Fruit fly (Drosophila melanogaster): ENCODE measurements around the gene Pgant7.

Gene Pgant7

DNA sequence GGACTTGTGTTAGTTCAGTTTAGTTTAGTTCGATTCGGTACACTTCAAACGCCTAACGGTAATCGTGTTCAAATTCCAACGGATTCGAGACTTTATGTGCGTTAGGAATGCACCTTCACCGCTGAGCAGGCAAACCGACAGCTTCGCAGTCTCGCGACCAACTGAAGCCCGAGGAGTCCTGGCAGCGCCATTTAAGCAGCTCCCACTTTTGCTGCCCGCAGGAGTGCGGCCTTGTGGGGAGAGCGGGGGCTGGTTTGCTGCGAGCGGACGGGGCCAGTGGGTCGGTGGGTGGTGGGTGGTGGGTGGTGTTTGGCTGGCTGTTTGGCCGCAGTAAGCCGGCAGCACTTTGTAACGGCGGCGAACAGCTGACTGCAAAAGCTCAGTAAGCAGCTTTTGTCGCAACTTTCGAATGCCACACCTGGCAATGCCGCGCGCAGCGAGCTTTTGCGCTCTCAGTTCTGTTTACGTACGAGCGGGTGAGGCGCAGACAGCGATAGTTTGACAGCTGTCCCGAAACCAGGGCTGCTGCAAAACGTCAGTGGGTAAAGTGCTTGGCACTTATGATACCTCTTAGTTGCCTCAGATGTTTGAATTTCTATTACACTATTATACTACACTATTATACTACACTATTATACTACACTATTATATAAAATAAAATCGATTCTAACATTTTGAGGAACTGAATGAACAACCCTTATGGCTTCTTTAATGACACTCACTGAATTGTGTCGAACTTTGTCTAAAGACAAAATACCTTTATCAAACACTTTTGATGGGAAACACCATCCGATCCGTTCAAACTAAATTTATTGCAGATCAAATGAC is 20.3 kb downstream of the Pgant7 start, which contains the start of gene CG32547 (continued):
- TF ChIP-seq CG3032 (tag; optimal IDR thresholded peaks at IDR 0.05) (no peak), CG6808 (GFP tag; optimal IDR thresholded peaks at IDR 0.05) (peak; percentile 12), OdsH (GFP tag; optimal IDR thresholded peaks at IDR 0.05) (no peak), CG11902 (GFP tag; optimal IDR thresholded peaks at IDR 0.05) (no peak), Met (GFP tag; optimal IDR thresholded peaks at IDR 0.05) (peak; percentile 43), Hr4 (GFP tag; optimal IDR thresholded peaks at IDR 0.05) (peak; percentile 33), topi (GFP tag; optimal IDR thresholded peaks at IDR 0.05) (no peak)

DNA sequence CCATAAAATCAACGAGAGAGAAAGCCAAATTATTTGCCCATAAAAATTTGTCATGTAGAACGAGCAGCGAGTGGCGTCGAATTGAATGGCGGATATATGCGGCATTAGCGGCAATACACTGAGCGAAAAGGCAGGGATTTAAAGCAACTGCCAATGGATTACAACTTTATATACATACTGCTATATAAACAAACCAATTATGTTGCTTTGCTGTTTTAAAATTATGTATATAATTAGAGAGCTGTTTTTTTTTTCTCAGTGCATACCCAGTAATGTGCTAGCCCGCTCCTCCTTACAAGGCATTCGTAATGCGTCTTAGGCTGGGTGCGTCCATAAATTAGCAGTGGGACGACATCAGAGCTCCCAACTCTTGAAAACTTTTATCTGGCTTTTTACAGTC is 31.9 kb downstream of the Pgant7 start:
- TF ChIP-seq Sox14 (GFP tag; optimal IDR thresholded peaks at IDR 0.05): no peak
- no peak for TF ChIP-seq CG10631 (GFP tag; optimal IDR thresholded peaks at IDR 0.05)
- no peak for TF ChIP-seq Hr4 (GFP tag; optimal IDR thresholded peaks at IDR 0.05)

DNA sequence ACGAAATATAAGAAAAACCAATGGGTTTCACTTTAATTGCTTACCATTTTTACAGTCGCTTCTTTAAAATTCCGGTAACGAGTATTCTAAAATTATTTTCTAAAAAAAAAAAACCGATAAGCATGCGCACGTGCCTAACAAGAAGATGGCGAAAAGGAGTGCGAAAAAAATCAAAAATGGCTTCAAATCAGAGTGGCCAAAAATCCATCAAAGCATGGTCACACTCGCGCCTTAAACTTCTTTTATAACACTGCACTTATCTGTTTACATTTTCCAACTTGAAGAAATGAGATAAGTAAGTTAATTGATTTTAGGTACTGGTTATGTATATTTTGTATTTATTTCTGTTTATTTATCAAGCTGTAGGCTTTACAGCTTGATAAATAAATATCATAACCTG is 39.5 kb downstream of the Pgant7 start, which contains the start of gene CG43843:
Gene CG43843 (minus strand): TSS at position 101 of the 400 bp plus-strand sequence.
- TF ChIP-seq svp (GFP tag) (no peak), Hr38 (GFP tag; optimal IDR thresholded peaks at IDR 0.05) (no peak), CG9139 (GFP tag; optimal IDR thresholded peaks at IDR 0.05) (no peak), Hr4 (GFP tag; optimal IDR thresholded peaks at IDR 0.05) (no peak), CG31627 (GFP tag; optimal IDR thresholded peaks at IDR 0.05) (no peak), Lpt (GFP tag; optimal IDR thresholded peaks at IDR 0.05) (no peak), CG4318 (GFP tag; optimal IDR thresholded peaks at IDR 0.05) (no peak), CG10631 (GFP tag; optimal IDR thresholded peaks at IDR 0.05) (no peak), CG6792 (GFP tag; optimal IDR thresholded peaks at IDR 0.05) (no peak), OdsH (GFP tag; optimal IDR thresholded peaks at IDR 0.05) (no peak), topi (GFP tag; optimal IDR thresholded peaks at IDR 0.05) (no peak), CG6808 (GFP tag; optimal IDR thresholded peaks at IDR 0.05) (no peak), vri (GFP tag; optimal IDR thresholded peaks at IDR 0.05) (no peak), net (GFP tag; optimal IDR thresholded peaks at IDR 0.05) (no peak), eg (GFP tag; IDR thresholded peaks at IDR 0.05) (no peak), CG32006 (GFP tag; optimal IDR thresholded peaks at IDR 0.05) (no peak), Ets96B (tag; optimal IDR thresholded peaks at IDR 0.05) (no peak)

DNA sequence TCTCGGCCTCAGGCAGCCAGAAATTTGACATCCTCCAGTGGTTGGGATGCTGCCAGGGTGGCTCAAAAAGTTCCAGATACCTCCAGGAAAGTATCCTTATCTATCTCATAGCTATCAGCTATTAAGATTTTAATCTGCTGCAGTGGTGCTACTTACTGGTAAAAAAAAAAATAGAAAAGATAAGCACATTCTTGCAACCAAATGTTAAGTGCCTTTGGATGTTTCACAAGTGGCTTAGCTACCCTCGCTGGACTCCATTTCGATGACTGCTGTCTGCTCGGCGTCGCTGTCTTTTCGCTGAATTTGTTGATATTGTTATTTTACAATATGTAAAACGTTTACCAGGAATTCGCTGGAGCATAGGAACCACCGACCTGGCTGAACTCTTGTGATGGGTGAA is 47.1 kb downstream of the Pgant7 start:
- TF ChIP-seq esn (GFP tag; optimal IDR thresholded peaks at IDR 0.05) (no peak), svp (GFP tag) (peak; percentile 44)

All from whole organism, prepupa.